Fruit fly (Drosophila melanogaster): ENCODE data around the gene Taf3.

dm6 chr4:509853-510252, 43.2 kb upstream of the Taf3 start:
- TF ChIP-seq Nf-YA (GFP tag; IDR thresholded peaks at IDR 0.05) (no peak), Lim3 (GFP tag; IDR thresholded peaks at IDR 0.05) (no peak)
